Worm (Caenorhabditis elegans) whole organism, young adult: Measurements from ENCODE around the gene best-18.
A peak's percentile ranks its signal among the peaks of the same experiment; 100 is the strongest.

ENCODE experiments used
- B0035.1 ChIP-seq: sonication (generic microtip); optimal IDR thresholded peaks from 2 replicates; lab custom pipeline; 2016; ENCODE audit warnings: missing genetic modification characterization, mild to moderate bottlenecking, missing compliant biosample characterization, missing genotype, missing genetic modification reagents
- C17E4.6 ChIP-seq: fragments of 200-800 bp; sonication (Bioruptor generic); IDR thresholded peaks from 2 replicates; pipeline ENCODE4 v1.3.6; 2022; ENCODE audit warnings: missing genetic modification reagents, missing genetic modification characterization, missing compliant biosample characterization
- D2030.7 ChIP-seq: fragments of 200-800 bp; sonication (Bioruptor generic); IDR thresholded peaks from 2 replicates; pipeline ENCODE4 v1.3.6; 2022; ENCODE audit warnings: missing genetic modification reagents, missing genetic modification characterization, missing compliant biosample characterization
- F49E8.2 ChIP-seq: sonication (generic microtip); optimal IDR thresholded peaks from 3 replicates; lab custom pipeline; 2017; ENCODE audit warnings: missing genetic modification characterization, mild to moderate bottlenecking, missing compliant biosample characterization, antibody characterized with exemption, moderate library complexity; ENCODE audit not compliant: insufficient read depth
- F52B5.7 ChIP-seq: sonication (generic microtip); optimal IDR thresholded peaks from 2 replicates; lab custom pipeline; 2016; ENCODE audit warnings: mild to moderate bottlenecking, missing genetic modification characterization, missing compliant biosample characterization
- F55B11.4 ChIP-seq: sonication (generic microtip); optimal IDR thresholded peaks from 2 replicates; lab custom pipeline; 2016; ENCODE audit warnings: missing compliant biosample characterization, missing genetic modification characterization, borderline replicate concordance; ENCODE audit not compliant: insufficient read depth
- F57A8.1 ChIP-seq: fragments of 200-800 bp; sonication (Bioruptor generic); optimal IDR thresholded peaks from 2 replicates; lab custom pipeline; 2018; ENCODE audit warnings: mild to moderate bottlenecking, missing genetic modification characterization, moderate library complexity, missing compliant biosample characterization
- T07F8.4 ChIP-seq: sonication (generic microtip); optimal IDR thresholded peaks from 2 replicates; lab custom pipeline; 2016; ENCODE audit warnings: mild to moderate bottlenecking, missing genetic modification characterization, moderate library complexity, missing compliant biosample characterization
- T26A5.8 ChIP-seq: sonication (generic microtip); optimal IDR thresholded peaks from 2 replicates; lab custom pipeline; 2016; ENCODE audit warnings: missing genetic modification characterization, missing compliant biosample characterization
- Y56A3A.18 ChIP-seq: fragments of 200-800 bp; sonication (Bioruptor generic); IDR thresholded peaks from 2 replicates; pipeline ENCODE4 v1.3.6; 2022; ENCODE audit warnings: missing genetic modification reagents, missing genetic modification characterization, missing compliant biosample characterization
- Y79H2A.3 ChIP-seq: fragments of 200-800 bp; sonication (Bioruptor generic); conservative IDR thresholded peaks from 2 replicates; pipeline ENCODE4 v1.3.6; 2022; ENCODE audit warnings: missing genetic modification reagents, missing genetic modification characterization, missing compliant biosample characterization
- ZK185.1 ChIP-seq: sonication (generic microtip); optimal IDR thresholded peaks from 2 replicates; lab custom pipeline; 2016; ENCODE audit warnings: mild to moderate bottlenecking, missing genetic modification characterization, missing compliant biosample characterization; ENCODE audit not compliant: poor library complexity, severe bottlenecking
- akir-1 ChIP-seq: fragments of 200-800 bp; sonication (Bioruptor generic); optimal IDR thresholded peaks from 2 replicates; lab custom pipeline; 2018; ENCODE audit warnings: mild to moderate bottlenecking, missing genetic modification characterization, moderate library complexity, missing compliant biosample characterization
- atf-7 ChIP-seq: sonication (generic microtip); optimal IDR thresholded peaks from 2 replicates; lab custom pipeline; 2017; ENCODE audit warnings: mild to moderate bottlenecking, missing genetic modification characterization, missing compliant biosample characterization
- bed-1 ChIP-seq: fragments of 200-800 bp; sonication (Bioruptor generic); IDR thresholded peaks from 2 replicates; pipeline ENCODE4 v1.3.6; 2022; ENCODE audit warnings: missing genetic modification reagents, missing genetic modification characterization, missing compliant biosample characterization
- bed-2 ChIP-seq: fragments of 200-800 bp; sonication (Bioruptor generic); IDR thresholded peaks from 2 replicates; pipeline ENCODE4 v1.3.6; 2022; ENCODE audit warnings: missing genetic modification reagents, missing genetic modification characterization, missing compliant biosample characterization
- ceh-91 ChIP-seq: fragments of 200-800 bp; sonication (Bioruptor generic); IDR thresholded peaks from 2 replicates; pipeline ENCODE4 v1.3.6; 2022; ENCODE audit warnings: missing genetic modification reagents, missing genetic modification characterization, missing compliant biosample characterization
- efl-1 ChIP-seq: fragments of 150-350 bp; optimal IDR thresholded peaks from 2 replicates; lab custom pipeline; 2014; ENCODE audit warnings: missing biosample characterization, missing genetic modification reagents, missing genetic modification characterization
- him-1 ChIP-seq: sonication (generic microtip); optimal IDR thresholded peaks from 2 replicates; lab custom pipeline; 2016; ENCODE audit warnings: missing genotype, missing genetic modification reagents, missing genetic modification characterization, missing compliant biosample characterization
- hmg-1.2 ChIP-seq: fragments of 200-800 bp; sonication (Bioruptor generic); IDR thresholded peaks from 2 replicates; pipeline ENCODE4 v1.3.6; 2022; ENCODE audit warnings: missing genetic modification reagents, missing genetic modification characterization, missing compliant biosample characterization
- hmg-20 ChIP-seq: fragments of 200-800 bp; sonication (Bioruptor generic); IDR thresholded peaks from 2 replicates; pipeline ENCODE4 v1.3.6; 2022; ENCODE audit warnings: missing genetic modification reagents, missing genetic modification characterization, missing compliant biosample characterization
- let-526 ChIP-seq: fragments of 200-800 bp; sonication (Bioruptor generic); IDR thresholded peaks from 2 replicates; pipeline ENCODE4 v1.3.6; 2022; ENCODE audit warnings: missing genetic modification reagents, missing genetic modification characterization, missing compliant biosample characterization
- lir-1 ChIP-seq: fragments of 200-800 bp; sonication (Bioruptor generic); conservative IDR thresholded peaks from 2 replicates; pipeline ENCODE4 v1.3.6; 2022; ENCODE audit warnings: missing genetic modification reagents, missing genetic modification characterization, missing compliant biosample characterization
- lsy-27 ChIP-seq: sonication (generic microtip); optimal IDR thresholded peaks from 2 replicates; lab custom pipeline; 2017; ENCODE audit warnings: missing genetic modification characterization, mild to moderate bottlenecking, missing compliant biosample characterization, antibody characterized with exemption, missing genotype, borderline replicate concordance; ENCODE audit not compliant: insufficient read depth
- madf-10 ChIP-seq: sonication (generic microtip); optimal IDR thresholded peaks from 2 replicates; lab custom pipeline; 2016; ENCODE audit warnings: mild to moderate bottlenecking, missing genetic modification characterization, missing compliant biosample characterization
- madf-8 ChIP-seq: fragments of 200-800 bp; sonication (Bioruptor generic); conservative IDR thresholded peaks from 2 replicates; pipeline ENCODE4 v1.3.6; 2022; ENCODE audit warnings: missing genetic modification reagents, missing genetic modification characterization, missing compliant biosample characterization
- mcd-1 ChIP-seq: fragments of 200-800 bp; sonication (Bioruptor generic); IDR thresholded peaks from 2 replicates; pipeline ENCODE4 v1.3.6; 2022; ENCODE audit warnings: missing genetic modification reagents, missing genetic modification characterization, missing compliant biosample characterization
- mel-28 ChIP-seq: sonication (generic microtip); optimal IDR thresholded peaks from 2 replicates; lab custom pipeline; 2016; ENCODE audit warnings: borderline replicate concordance, mild to moderate bottlenecking, missing genetic modification characterization, missing compliant biosample characterization
- nhr-120 ChIP-seq: fragments of 200-800 bp; sonication (Bioruptor generic); IDR thresholded peaks from 2 replicates; pipeline ENCODE4 v1.3.6; 2022; ENCODE audit warnings: missing genetic modification characterization, missing compliant biosample characterization
- rpc-1 ChIP-seq, 2 experiments: fragments of 150-350 bp in 1 of 2; sonication (generic microtip) in 1 of 2; optimal IDR thresholded peaks; 2 replicates each; lab custom pipeline; 2014 to 2018; ENCODE audit warnings: missing biosample characterization in 1 of 2, missing genetic modification characterization in 1 of 2, missing genetic modification reagents in 1 of 2, missing genotype in 1 of 2
- sdz-38 ChIP-seq: sonication (generic microtip); optimal IDR thresholded peaks from 2 replicates; lab custom pipeline; 2016; ENCODE audit warnings: missing genotype, missing genetic modification characterization, missing compliant biosample characterization
- snpc-1.1 ChIP-seq: sonication (generic microtip); optimal IDR thresholded peaks from 2 replicates; lab custom pipeline; 2017; ENCODE audit warnings: missing genetic modification characterization, mild to moderate bottlenecking, missing compliant biosample characterization, antibody characterized with exemption, moderate library complexity, missing genotype, missing genetic modification reagents; ENCODE audit not compliant: insufficient read depth
- snpc-4 ChIP-seq, 5 experiments: fragments of 150-350 bp in 1 of 5; sonication (generic microtip) in 4 of 5; optimal IDR thresholded peaks; 2 replicates each; lab custom pipeline; 2014 to 2018; ENCODE audit warnings: missing genetic modification characterization in 5 of 5, missing biosample characterization in 3 of 5, antibody characterized with exemption in 2 of 5, mild to moderate bottlenecking in 2 of 5, missing compliant biosample characterization in 2 of 5, missing genotype in 2 of 5, moderate library complexity in 2 of 5, missing genetic modification reagents in 1 of 5
- sptf-2 ChIP-seq: fragments of 200-800 bp; sonication (Bioruptor generic); optimal IDR thresholded peaks from 2 replicates; lab custom pipeline; 2018; ENCODE audit warnings: mild to moderate bottlenecking, missing genetic modification characterization, missing compliant biosample characterization
- tbx-9 ChIP-seq: sonication (generic microtip); optimal IDR thresholded peaks from 2 replicates; lab custom pipeline; 2016; ENCODE audit warnings: borderline replicate concordance, missing genetic modification characterization, inconsistent platforms, missing compliant biosample characterization
- unc-62 ChIP-seq: fragments of 150-350 bp; optimal IDR thresholded peaks from 2 replicates; lab custom pipeline; 2014; ENCODE audit warnings: missing biosample characterization, missing genetic modification reagents, missing genetic modification characterization
- xnd-1 ChIP-seq: sonication (generic microtip); optimal IDR thresholded peaks from 2 replicates; lab custom pipeline; 2016; ENCODE audit warnings: missing genotype, missing genetic modification reagents, missing genetic modification characterization, missing compliant biosample characterization
- zfh-2 ChIP-seq: fragments of 200-800 bp; sonication (Bioruptor generic); conservative IDR thresholded peaks from 2 replicates; pipeline ENCODE4 v1.3.6; 2022; ENCODE audit warnings: missing genetic modification reagents, missing genetic modification characterization, missing compliant biosample characterization
- zim-3 ChIP-seq: sonication (generic microtip); optimal IDR thresholded peaks from 2 replicates; lab custom pipeline; 2017; ENCODE audit warnings: mild to moderate bottlenecking, missing genetic modification characterization, moderate library complexity, missing compliant biosample characterization
- ztf-18 ChIP-seq: sonication (generic microtip); optimal IDR thresholded peaks from 2 replicates; lab custom pipeline; 2016; ENCODE audit warnings: missing genotype, mild to moderate bottlenecking, missing genetic modification characterization, missing compliant biosample characterization
- ztf-22 ChIP-seq: fragments of 200-800 bp; sonication (Bioruptor generic); optimal IDR thresholded peaks from 2 replicates; lab custom pipeline; 2018; ENCODE audit warnings: mild to moderate bottlenecking, missing genetic modification characterization, moderate library complexity, missing compliant biosample characterization

Gene best-18

DNA sequence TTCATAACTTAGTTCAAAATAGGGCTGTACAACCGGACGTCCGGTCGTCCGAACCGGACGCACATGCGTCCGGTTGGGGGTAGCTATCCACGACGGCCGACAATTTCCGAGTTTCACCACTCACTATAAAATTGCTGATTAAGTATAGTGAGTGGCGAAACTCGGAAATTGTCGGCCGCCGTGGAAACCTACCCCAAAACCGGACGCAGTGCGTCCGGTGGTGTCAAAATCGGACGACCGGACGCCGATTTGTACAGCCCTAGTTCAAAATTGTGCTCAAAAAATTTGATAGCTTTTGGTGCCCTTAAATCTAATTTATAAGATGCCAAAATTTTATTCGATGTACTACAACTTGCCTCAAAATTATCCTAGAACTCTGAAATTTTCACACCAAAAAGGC is 30.4 kb downstream of the best-18 start:
- TF ChIP-seq snpc-4 (GFP tag; optimal IDR thresholded peaks at IDR 0.05; lab: Kevin White, UChicago) (peak; percentile 63), snpc-4 (tag; optimal IDR thresholded peaks at IDR 0.05; lab: Kevin White, UChicago) (peak in 3 of 4 experiments; percentile 50 to 91 (median 86)), hmg-1.2 (GFP tag; lab: Robert Waterston, UW) (0 out of 2 replicates have a peak, but pooled peaks have one; percentile 12), snpc-1.1 (peak; percentile 54)

DNA sequence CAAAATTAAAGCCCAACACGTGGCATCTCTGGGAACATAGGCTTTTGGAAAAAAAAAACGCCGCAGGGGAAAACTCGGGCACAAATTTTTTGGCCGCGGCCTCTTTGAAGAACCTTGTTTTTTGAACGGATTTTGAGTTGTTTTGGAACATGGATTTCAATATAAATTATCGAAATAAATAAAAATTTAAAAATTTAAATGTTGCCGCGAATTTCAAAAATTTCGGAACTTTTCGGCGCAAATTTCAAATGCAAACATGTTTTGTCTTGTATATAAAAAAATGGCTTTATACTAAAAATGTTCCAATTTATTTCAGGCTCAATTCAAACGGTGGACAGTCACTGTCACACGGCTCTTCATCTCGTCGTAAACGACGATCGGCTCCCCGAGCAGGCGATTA is 31.8 kb downstream of the best-18 start:
- TF ChIP-seq ZK185.1 (tag; lab: Kevin White, UChicago) = no peak
- TF ChIP-seq madf-8 = no peak
- TF ChIP-seq snpc-1.1 = no peak
- no peak for TF ChIP-seq Y56A3A.18 (GFP tag; lab: Robert Waterston, UW)
- TF ChIP-seq F49E8.2 = no peak
- no peak for TF ChIP-seq zim-3 (tag; lab: Kevin White, UChicago)
- no peak for TF ChIP-seq F55B11.4 (tag; lab: Kevin White, UChicago)
- no peak for TF ChIP-seq T07F8.4
- no peak for TF ChIP-seq snpc-4 (GFP tag; optimal IDR thresholded peaks at IDR 0.05; lab: Kevin White, UChicago)
- no peak for TF ChIP-seq snpc-4 (tag; optimal IDR thresholded peaks at IDR 0.05; lab: Kevin White, UChicago)
- no peak for TF ChIP-seq T26A5.8 (tag; lab: Kevin White, UChicago)
- no peak for TF ChIP-seq sptf-2 (GFP tag; lab: Kevin White, UChicago)
- no peak for TF ChIP-seq Y79H2A.3 (GFP tag; lab: Robert Waterston, UW)
- no peak for TF ChIP-seq zfh-2 (GFP tag; lab: Robert Waterston, UW)
- TF ChIP-seq lsy-27 (tag; lab: Kevin White, UChicago) = no peak

DNA sequence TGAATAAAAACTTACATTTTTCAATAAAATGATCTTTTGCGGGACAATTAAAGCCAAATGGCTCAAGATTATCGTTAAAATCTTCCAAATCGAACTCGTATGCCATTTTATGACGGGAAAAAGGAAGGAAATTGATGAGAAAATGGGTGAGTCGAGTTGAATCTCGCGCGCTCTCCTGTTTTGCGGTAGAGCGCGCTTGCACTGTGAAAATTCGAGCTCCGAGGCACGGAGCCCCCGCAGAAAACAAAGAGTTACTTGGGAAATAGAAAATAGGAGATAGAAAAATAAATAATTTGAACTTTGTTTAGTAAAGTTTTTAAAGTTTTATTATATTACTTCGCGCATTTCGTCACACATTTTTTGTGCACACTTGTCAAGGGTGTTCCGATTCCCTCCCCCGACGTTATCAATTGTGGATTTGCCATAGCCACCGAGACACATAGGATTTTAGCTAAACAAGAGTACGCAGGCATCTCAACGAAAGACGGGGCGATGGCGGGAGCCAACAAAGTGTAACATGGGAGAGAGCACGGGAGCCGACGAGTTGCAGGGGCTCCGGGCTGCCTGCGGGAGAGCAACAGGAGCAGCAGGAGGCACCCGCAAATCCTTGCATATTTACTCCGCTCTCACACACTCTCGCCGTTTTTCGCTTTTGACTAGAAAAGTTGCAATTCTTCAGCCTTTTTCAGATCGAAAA is 36.4 kb downstream of the best-18 start, which contains the start of the genes div-1 and cor-1:
Gene div-1, minus strand, starts transcription at position 119 of the 697 bp plus-strand sequence.
Gene cor-1, plus strand, starts transcription at position 671 of the 697 bp plus-strand sequence.
- TF ChIP-seq nhr-120 (GFP tag; lab: Robert Waterston, UW) (no peak), xnd-1 (tag; lab: Kevin White, UChicago) (no peak), F57A8.1 (GFP tag; lab: Kevin White, UChicago) (no peak), mcd-1 (peak; percentile 93), ztf-22 (GFP tag; lab: Kevin White, UChicago) (no peak), madf-10 (no peak), sdz-38 (tag; lab: Kevin White, UChicago) (no peak), bed-1 (GFP tag; lab: Robert Waterston, UW) (no peak), hmg-20 (GFP tag; lab: Robert Waterston, UW) (no peak), zfh-2 (GFP tag; lab: Robert Waterston, UW) (peak; percentile 83), C17E4.6 (GFP tag; lab: Robert Waterston, UW) (no peak), snpc-4 (GFP tag; optimal IDR thresholded peaks at IDR 0.05; lab: Kevin White, UChicago) (no peak), snpc-4 (tag; optimal IDR thresholded peaks at IDR 0.05; lab: Kevin White, UChicago) (no peak), ceh-91 (GFP tag; lab: Robert Waterston, UW) (no peak), F52B5.7 (tag; lab: Kevin White, UChicago) (no peak), bed-2 (GFP tag; lab: Robert Waterston, UW) (no peak), madf-8 (no peak), him-1 (tag; lab: Kevin White, UChicago) (no peak), akir-1 (GFP tag; lab: Kevin White, UChicago) (no peak), let-526 (GFP tag; lab: Robert Waterston, UW) (no peak), Y79H2A.3 (GFP tag; lab: Robert Waterston, UW) (no peak), Y56A3A.18 (GFP tag; lab: Robert Waterston, UW) (no peak), F49E8.2 (no peak), lir-1 (GFP tag; lab: Robert Waterston, UW) (no peak), atf-7 (tag; lab: Kevin White, UChicago) (no peak), zim-3 (tag; lab: Kevin White, UChicago) (no peak), B0035.1 (no peak), efl-1 (GFP tag; lab: Kevin White, UChicago) (peak; percentile 47), D2030.7 (GFP tag; lab: Robert Waterston, UW) (no peak), unc-62 (no peak), mel-28 (tag; lab: Kevin White, UChicago) (no peak), ztf-18 (tag; lab: Kevin White, UChicago) (peak; percentile 5), tbx-9 (tag; lab: Kevin White, UChicago) (no peak), rpc-1 (optimal IDR thresholded peaks at IDR 0.05; lab: Kevin White, UChicago) (no peak), rpc-1 (tag; optimal IDR thresholded peaks at IDR 0.05; lab: Kevin White, UChicago) (no peak)
